Worm (Caenorhabditis elegans): ENCODE data around the gene Y53G8AM.6.

ce11 chrIII:3273141-3273540 lies 13.6 kb upstream of the Y53G8AM.6 start:
- TF ChIP-seq dao-5 (tag; optimal IDR thresholded peaks at IDR 0.05) (no peak), him-1 (tag; optimal IDR thresholded peaks at IDR 0.05) (no peak), W03F9.2 (tag; optimal IDR thresholded peaks at IDR 0.05) (no peak)
